Worm (Caenorhabditis elegans) whole organism, late embryonic: Measurements from ENCODE around the gene ugt-60.

Source experiments
- F13H6.1 ChIP-seq: sonication (generic microtip); optimal IDR thresholded peaks from 2 replicates; lab custom pipeline; 2016; ENCODE audit warnings: missing genetic modification characterization, missing compliant biosample characterization
- K02D7.2 ChIP-seq: sonication (generic microtip); optimal IDR thresholded peaks from 2 replicates; lab custom pipeline; 2017; ENCODE audit warnings: mild to moderate bottlenecking, missing genetic modification characterization, missing compliant biosample characterization
- ama-1 ChIP-seq: fragments of 150-350 bp; optimal IDR thresholded peaks from 2 replicates; lab custom pipeline; 2014
- che-1 ChIP-seq: sonication (generic microtip); optimal IDR thresholded peaks from 2 replicates; lab custom pipeline; 2016; ENCODE audit warnings: mild to moderate bottlenecking, missing genetic modification characterization, missing compliant biosample characterization
- dmd-4 ChIP-seq: sonication (generic microtip); optimal IDR thresholded peaks from 2 replicates; lab custom pipeline; 2016; ENCODE audit warnings: borderline replicate concordance, missing genetic modification characterization, missing compliant biosample characterization
- fkh-10 ChIP-seq: fragments of 150-350 bp; optimal IDR thresholded peaks from 2 replicates; lab custom pipeline; 2014; ENCODE audit warnings: missing biosample characterization, missing genetic modification reagents, missing genetic modification characterization
- pros-1 ChIP-seq: fragments of 150-350 bp; optimal IDR thresholded peaks from 2 replicates; lab custom pipeline; 2014; ENCODE audit warnings: missing biosample characterization, missing genetic modification reagents, missing genetic modification characterization

DNA sequence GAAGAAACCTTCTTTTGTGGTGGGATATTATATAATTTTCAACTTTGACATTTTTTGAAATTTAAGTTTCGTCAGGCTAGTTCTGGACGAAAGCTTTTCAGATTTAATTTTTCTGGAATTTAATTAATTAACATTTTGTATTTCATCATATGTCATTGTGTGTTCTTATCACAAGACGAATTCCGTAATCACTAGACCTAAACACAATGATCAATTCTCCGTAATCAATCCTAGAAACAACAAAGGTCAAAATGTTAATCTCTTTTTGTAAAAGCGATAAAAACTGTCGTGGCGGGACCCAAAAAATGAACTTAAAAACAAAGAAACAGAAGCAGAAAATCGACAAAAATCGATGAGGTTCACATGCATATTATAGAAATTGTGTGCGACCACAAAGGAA, 35.9 kb upstream of the ugt-60 start:
- TF ChIP-seq K02D7.2 (tag; lab: Kevin White, UChicago) (no peak), ama-1 (lab: Kevin White, UChicago) (no peak), pros-1 (tag; lab: Kevin White, UChicago) (no peak), fkh-10 (GFP tag; lab: Kevin White, UChicago) (no peak), dmd-4 (tag; lab: Kevin White, UChicago) (no peak), F13H6.1 (tag; lab: Kevin White, UChicago) (no peak), che-1 (tag; lab: Kevin White, UChicago) (no peak)
